Fruit fly (Drosophila melanogaster) whole organism, embryonic: ENCODE data around the gene sphe.

Source experiments
- Bdp1 ChIP-seq: fragments of 200-800 bp; sonication (Bioruptor generic); optimal IDR thresholded peaks from 3 replicates; lab custom pipeline; 2016; ENCODE audit warnings: missing biosample characterization, missing genetic modification characterization
- Bgb ChIP-seq: fragments of 200-800 bp; sonication (Bioruptor generic); IDR thresholded peaks from 2 replicates; pipeline ENCODE4 v1.3.6; 2022; ENCODE audit warnings: missing biosample characterization, missing genetic modification characterization; ENCODE audit not compliant: partially characterized antibody
- CG10274 ChIP-seq: fragments of 200-800 bp; sonication (Bioruptor generic); optimal IDR thresholded peaks from 3 replicates; lab custom pipeline; 2017; ENCODE audit warnings: missing biosample characterization, mild to moderate bottlenecking, missing genetic modification characterization
- CG10321 ChIP-seq: fragments of 200-800 bp; sonication (Bioruptor generic); IDR thresholded peaks from 2 replicates; pipeline ENCODE4 v1.3.6; 2022; ENCODE audit warnings: missing biosample characterization, missing genetic modification characterization
- CG10979 ChIP-seq: fragments of 200-800 bp; sonication (Bioruptor generic); optimal IDR thresholded peaks from 2 replicates; lab custom pipeline; 2018; ENCODE audit warnings: missing biosample characterization, mild to moderate bottlenecking, missing genetic modification characterization, moderate library complexity
- CG11085 ChIP-seq: fragments of 200-800 bp; sonication (Bioruptor generic); IDR thresholded peaks from 2 replicates; pipeline ENCODE4 v1.3.6; 2022; ENCODE audit warnings: missing biosample characterization, missing genetic modification characterization
- CG11504 ChIP-seq: fragments of 200-800 bp; sonication (Bioruptor generic); optimal IDR thresholded peaks from 3 replicates; lab custom pipeline; 2019; ENCODE audit warnings: missing biosample characterization, mild to moderate bottlenecking, missing genetic modification characterization, moderate library complexity
- CG12391 ChIP-seq: fragments of 200-800 bp; sonication (Bioruptor generic); optimal IDR thresholded peaks from 3 replicates; lab custom pipeline; 2018; ENCODE audit warnings: missing biosample characterization, mild to moderate bottlenecking, missing genetic modification characterization, moderate library complexity
- CG15073 ChIP-seq: fragments of 200-800 bp; sonication (Bioruptor generic); optimal IDR thresholded peaks from 2 replicates; lab custom pipeline; 2016; ENCODE audit warnings: missing biosample characterization, missing genetic modification characterization
- CG16813 ChIP-seq: fragments of 200-800 bp; sonication (Bioruptor generic); IDR thresholded peaks from 3 replicates; pipeline ENCODE4 v1.3.6; 2022; ENCODE audit warnings: missing biosample characterization, missing genetic modification characterization; ENCODE audit not compliant: partially characterized antibody
- CG17361 ChIP-seq: fragments of 200-800 bp; sonication (Bioruptor generic); IDR thresholded peaks from 3 replicates; pipeline ENCODE4 v1.3.6; 2022; ENCODE audit warnings: missing biosample characterization, missing genetic modification characterization
- CG18764 ChIP-seq: fragments of 200-800 bp; sonication (Bioruptor generic); optimal IDR thresholded peaks from 3 replicates; lab custom pipeline; 2016; ENCODE audit warnings: missing biosample characterization, missing genetic modification characterization
- CG2120 ChIP-seq: fragments of 200-800 bp; sonication (Bioruptor generic); optimal IDR thresholded peaks from 3 replicates; lab custom pipeline; 2016; ENCODE audit warnings: missing biosample characterization, missing genetic modification characterization
- CG32532 ChIP-seq: fragments of 200-800 bp; sonication (Bioruptor generic); IDR thresholded peaks from 2 replicates; pipeline ENCODE4 v1.3.6; 2022; ENCODE audit warnings: missing biosample characterization, missing genetic modification characterization
- CG7745 ChIP-seq: fragments of 200-800 bp; sonication (Bioruptor generic); optimal IDR thresholded peaks from 2 replicates; lab custom pipeline; 2018; ENCODE audit warnings: missing biosample characterization, mild to moderate bottlenecking, missing genetic modification characterization, moderate library complexity
- CG9609 ChIP-seq: fragments of 200-800 bp; sonication (Bioruptor generic); optimal IDR thresholded peaks from 3 replicates; lab custom pipeline; 2016; ENCODE audit warnings: missing biosample characterization, missing genetic modification characterization
- CG9817 ChIP-seq: fragments of 200-800 bp; sonication (Bioruptor generic); optimal IDR thresholded peaks from 2 replicates; lab custom pipeline; 2018; ENCODE audit warnings: missing biosample characterization, mild to moderate bottlenecking, missing genetic modification characterization, moderate library complexity
- E2f2 ChIP-seq: fragments of 200-800 bp; sonication (Bioruptor generic); IDR thresholded peaks from 2 replicates; pipeline ENCODE4 v1.3.6; 2022; ENCODE audit warnings: missing biosample characterization, missing genetic modification characterization
- Elba2 ChIP-seq: fragments of 200-800 bp; sonication (Bioruptor generic); optimal IDR thresholded peaks from 3 replicates; lab custom pipeline; 2016; ENCODE audit warnings: missing biosample characterization, missing genetic modification characterization
- Ets97D ChIP-seq: fragments of 200-800 bp; sonication (Bioruptor generic); optimal IDR thresholded peaks from 3 replicates; lab custom pipeline; 2016; ENCODE audit warnings: missing biosample characterization, missing genetic modification characterization
- Fer3 ChIP-seq: fragments of 200-800 bp; sonication (Bioruptor generic); optimal IDR thresholded peaks from 2 replicates; lab custom pipeline; 2018; ENCODE audit warnings: missing biosample characterization, mild to moderate bottlenecking, missing genetic modification characterization, moderate library complexity
- GATAe ChIP-seq: fragments of 200-800 bp; sonication (Bioruptor generic); conservative IDR thresholded peaks from 2 replicates; pipeline ENCODE4 v1.3.6; 2022; ENCODE audit warnings: missing biosample characterization, missing genetic modification characterization
- HLH3B ChIP-seq: fragments of 200-800 bp; sonication (Bioruptor generic); IDR thresholded peaks from 2 replicates; pipeline ENCODE4 v1.3.6; 2022; ENCODE audit warnings: missing biosample characterization, missing genetic modification characterization
- HmgZ ChIP-seq: fragments of 200-800 bp; sonication (Bioruptor generic); optimal IDR thresholded peaks from 2 replicates; lab custom pipeline; 2018; ENCODE audit warnings: missing biosample characterization, mild to moderate bottlenecking, missing genetic modification characterization
- Max ChIP-seq: fragments of 200-800 bp; sonication (Bioruptor generic); optimal IDR thresholded peaks from 2 replicates; lab custom pipeline; 2016; ENCODE audit warnings: missing biosample characterization, mild to moderate bottlenecking, missing genetic modification characterization
- NC2β ChIP-seq: fragments of 200-800 bp; sonication (Bioruptor generic); optimal IDR thresholded peaks from 2 replicates; lab custom pipeline; 2016; ENCODE audit warnings: missing biosample characterization, missing genetic modification characterization
- NfI ChIP-seq: fragments of 200-800 bp; sonication (Bioruptor generic); optimal IDR thresholded peaks from 3 replicates; lab custom pipeline; 2018; ENCODE audit warnings: missing biosample characterization, mild to moderate bottlenecking, missing genetic modification characterization, moderate library complexity
- Opbp ChIP-seq: fragments of 200-800 bp; sonication (Bioruptor generic); IDR thresholded peaks from 3 replicates; pipeline ENCODE4 v1.3.6; 2022; ENCODE audit warnings: missing biosample characterization, missing genetic modification characterization; ENCODE audit not compliant: partially characterized antibody
- Side ChIP-seq: fragments of 200-800 bp; sonication (Bioruptor generic); optimal IDR thresholded peaks from 2 replicates; lab custom pipeline; 2016; ENCODE audit warnings: missing biosample characterization, missing genetic modification characterization
- Sin3A ChIP-seq: fragments of >200 bp; optimal IDR thresholded peaks from 2 replicates; lab custom pipeline; 2018
- Spps ChIP-seq: fragments of 200-800 bp; sonication (Bioruptor generic); optimal IDR thresholded peaks from 2 replicates; lab custom pipeline; 2018; ENCODE audit warnings: missing biosample characterization, mild to moderate bottlenecking, missing genetic modification characterization
- abd-A ChIP-seq: fragments of 200-800 bp; sonication (Bioruptor generic); optimal IDR thresholded peaks from 3 replicates; lab custom pipeline; 2019; ENCODE audit warnings: missing biosample characterization, mild to moderate bottlenecking, missing genetic modification characterization, moderate library complexity
- ara ChIP-seq: fragments of 200-800 bp; sonication (Bioruptor generic); IDR thresholded peaks from 2 replicates; pipeline ENCODE4 v1.3.6; 2022; ENCODE audit warnings: missing biosample characterization, missing genetic modification characterization
- az2 ChIP-seq: fragments of 200-800 bp; sonication (Bioruptor generic); optimal IDR thresholded peaks from 3 replicates; lab custom pipeline; 2016; ENCODE audit warnings: missing biosample characterization, missing genetic modification characterization
- bowl ChIP-seq: fragments of 200-800 bp; sonication (Bioruptor generic); IDR thresholded peaks from 2 replicates; pipeline ENCODE4 v1.3.6; 2022; ENCODE audit warnings: missing biosample characterization, missing genetic modification characterization
- cad ChIP-seq: fragments of >200 bp; optimal IDR thresholded peaks from 2 replicates; lab custom pipeline; 2017; ENCODE audit warnings: missing biosample characterization, missing genetic modification characterization
- danr ChIP-seq: fragments of 200-800 bp; sonication (Bioruptor generic); IDR thresholded peaks from 2 replicates; pipeline ENCODE4 v1.3.6; 2022; ENCODE audit warnings: missing biosample characterization, missing genetic modification characterization
- en ChIP-seq: fragments of 200-800 bp; sonication (Bioruptor generic); optimal IDR thresholded peaks from 2 replicates; lab custom pipeline; 2016; ENCODE audit warnings: missing biosample characterization, missing genetic modification characterization
- eve ChIP-seq, 2 experiments: fragments of >200 bp; optimal IDR thresholded peaks; 2 replicates each; lab custom pipeline; 2017; ENCODE audit warnings: missing biosample characterization in 2 of 2, missing genetic modification characterization in 2 of 2
- eyg ChIP-seq: fragments of 200-800 bp; sonication (Bioruptor generic); optimal IDR thresholded peaks from 3 replicates; lab custom pipeline; 2016; ENCODE audit warnings: missing biosample characterization, missing genetic modification characterization
- fd102C ChIP-seq: fragments of 200-800 bp; sonication (Bioruptor generic); optimal IDR thresholded peaks from 2 replicates; lab custom pipeline; 2018; ENCODE audit warnings: missing biosample characterization, mild to moderate bottlenecking, missing genetic modification characterization, moderate library complexity
- fd64A ChIP-seq: fragments of 200-800 bp; sonication (Bioruptor generic); optimal IDR thresholded peaks from 3 replicates; lab custom pipeline; 2018; ENCODE audit warnings: missing biosample characterization, mild to moderate bottlenecking, missing genetic modification characterization
- gem ChIP-seq: fragments of 200-800 bp; sonication (Bioruptor generic); optimal IDR thresholded peaks from 2 replicates; lab custom pipeline; 2019; ENCODE audit warnings: missing biosample characterization, mild to moderate bottlenecking, missing genetic modification characterization, moderate library complexity
- jumu ChIP-seq: fragments of 200-800 bp; sonication (Bioruptor generic); optimal IDR thresholded peaks from 3 replicates; lab custom pipeline; 2016; ENCODE audit warnings: missing biosample characterization, missing genetic modification characterization
- lab ChIP-seq: fragments of 200-800 bp; sonication (Bioruptor generic); optimal IDR thresholded peaks from 3 replicates; lab custom pipeline; 2017; ENCODE audit warnings: missing biosample characterization, missing genetic modification characterization, mild to moderate bottlenecking, moderate library complexity, missing genetic modification reagents
- otp ChIP-seq: fragments of 200-800 bp; sonication (Bioruptor generic); IDR thresholded peaks from 3 replicates; pipeline ENCODE4, ENCODE4 v1.3.6; 2022; ENCODE audit warnings: missing biosample characterization, missing genetic modification characterization
- pho ChIP-seq: fragments of 200-800 bp; sonication (Bioruptor generic); optimal IDR thresholded peaks from 2 replicates; lab custom pipeline; 2016; ENCODE audit warnings: missing biosample characterization, missing genetic modification characterization
- row ChIP-seq: fragments of 200-800 bp; sonication (Bioruptor generic); IDR thresholded peaks from 3 replicates; pipeline ENCODE4 v1.3.6; 2022; ENCODE audit warnings: missing biosample characterization, missing genetic modification characterization
- tgo ChIP-seq: fragments of 200-800 bp; sonication (Bioruptor generic); IDR thresholded peaks from 3 replicates; pipeline ENCODE4 v1.3.6; 2022; ENCODE audit warnings: missing biosample characterization, missing genetic modification characterization
- tll ChIP-seq, 2 experiments: fragments of 200-800 bp in 1 of 2; fragments of >200 bp in 1 of 2; sonication (Bioruptor generic) in 1 of 2; optimal IDR thresholded peaks; 2 replicates each; lab custom pipeline; 2017 to 2019; ENCODE audit warnings: missing biosample characterization in 2 of 2, missing genetic modification characterization in 2 of 2, mild to moderate bottlenecking in 1 of 2, moderate library complexity in 1 of 2
- wek ChIP-seq: fragments of 200-800 bp; sonication (Bioruptor generic); optimal IDR thresholded peaks from 3 replicates; lab custom pipeline; 2018; ENCODE audit warnings: missing biosample characterization, mild to moderate bottlenecking, missing genetic modification characterization, moderate library complexity

Gene sphe

DNA sequence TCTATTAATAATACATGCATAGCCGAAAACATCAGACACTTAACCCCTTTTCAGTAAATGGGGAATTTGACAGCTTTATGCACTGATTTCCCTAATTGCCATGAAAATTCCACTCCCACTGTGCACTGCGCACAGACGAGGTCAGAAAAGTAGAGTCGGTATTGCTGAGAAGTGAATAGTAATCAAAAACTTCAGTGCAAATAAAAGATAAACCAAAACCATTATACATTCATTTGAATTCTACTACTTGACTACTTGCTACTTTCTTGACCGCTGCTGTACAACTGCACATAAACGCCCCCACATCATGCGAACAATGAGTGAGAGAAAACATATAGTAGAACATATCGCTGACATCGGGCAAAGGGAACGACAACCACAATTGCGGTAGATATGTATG lies 10.3 kb downstream of the sphe start (continued):
- TF ChIP-seq lab (GFP tag; lab: Kevin White, UChicago) (peak; percentile 85), pho (peak; percentile 57), otp (GFP tag; lab: Robert Waterston, UW) (peak; percentile 87), eyg (GFP tag; lab: Kevin White, UChicago) (peak; percentile 69), CG9609 (peak; percentile 82), HLH3B (GFP tag; lab: Robert Waterston, UW) (peak; percentile 86), CG12391 (tag; lab: Kevin White, UChicago) (peak; percentile 87), Fer3 (tag; lab: Kevin White, UChicago) (peak; percentile 69), CG11504 (tag; lab: Kevin White, UChicago) (peak; percentile 88), CG16813 (GFP tag; lab: Robert Waterston, UW) (no peak), danr (GFP tag; lab: Robert Waterston, UW) (peak; percentile 75), E2f2 (GFP tag; lab: Robert Waterston, UW) (peak; percentile 61; the same call in 1 of the 2 replicates), CG9817 (tag; lab: Kevin White, UChicago) (peak; percentile 71), NfI (GFP tag; lab: Kevin White, UChicago) (peak; percentile 86), Elba2 (no peak), Bdp1 (GFP tag; lab: Kevin White, UChicago) (peak; percentile 73), jumu (peak; percentile 87), Side (peak; percentile 83), GATAe (GFP tag; lab: Robert Waterston, UW) (no peak), abd-A (tag; lab: Kevin White, UChicago) (peak; percentile 22), fd102C (GFP tag; lab: Kevin White, UChicago) (peak; percentile 25), tll (GFP tag; optimal IDR thresholded peaks at IDR 0.05; lab: Kevin White, UChicago) (no peak), CG32532 (GFP tag; lab: Robert Waterston, UW) (peak; percentile 85), HmgZ (tag; lab: Kevin White, UChicago) (peak; percentile 69), Opbp (GFP tag; lab: Robert Waterston, UW) (no peak), bowl (GFP tag; lab: Robert Waterston, UW) (peak; percentile 81), CG10979 (peak; percentile 87), CG17361 (peak; percentile 85), eve (GFP tag; optimal IDR thresholded peaks at IDR 0.05; lab: Kevin White, UChicago) (peak in 1 of 2 experiments; percentile 93), CG11085 (peak; percentile 45; the same call in 1 of the 2 replicates), CG2120 (peak; percentile 67), gem (tag; lab: Kevin White, UChicago) (peak; percentile 88), CG15073 (peak; percentile 46), ara (peak; percentile 93), az2 (peak; percentile 90), NC2β (GFP tag; lab: Kevin White, UChicago) (peak; percentile 85), Max (peak; percentile 56), Ets97D (GFP tag; lab: Kevin White, UChicago) (peak; percentile 57), CG18764 (GFP tag; lab: Kevin White, UChicago) (peak; percentile 81), fd64A (GFP tag; lab: Kevin White, UChicago) (peak; percentile 74), row (GFP tag; lab: Robert Waterston, UW) (peak; percentile 88), wek (GFP tag; lab: Kevin White, UChicago) (peak; percentile 74), CG10321 (GFP tag; lab: Robert Waterston, UW) (peak; percentile 55; the same call in 1 of the 2 replicates), tgo (peak; percentile 82), en (peak; percentile 64), cad (GFP tag; lab: Kevin White, UChicago) (no peak), CG7745 (tag; lab: Kevin White, UChicago) (no peak), CG10274 (GFP tag; lab: Kevin White, UChicago) (peak; percentile 47), Spps (peak; percentile 71), Sin3A (lab: Kevin White, UChicago) (no peak), Bgb (no peak)
